Worm (Caenorhabditis elegans) whole organism, L4/young adult: ENCODE results near the gene F46F5.16.

Source experiments
- W03F9.2 ChIP-seq: fragments of 150-350 bp; optimal IDR thresholded peaks from 2 replicates; lab custom pipeline; 2014; ENCODE audit warnings: missing biosample characterization, missing genetic modification characterization
- dao-5 ChIP-seq: sonication (generic microtip); optimal IDR thresholded peaks from 2 replicates; lab custom pipeline; 2016; ENCODE audit warnings: missing genotype, missing genetic modification characterization, moderate library complexity, missing compliant biosample characterization
- him-1 ChIP-seq: sonication (generic microtip); optimal IDR thresholded peaks from 2 replicates; lab custom pipeline; 2016; ENCODE audit warnings: missing genotype, missing genetic modification reagents, missing genetic modification characterization, missing compliant biosample characterization

ce11 chrII:770253-770652 lies 16.8 kb upstream of the F46F5.16 start, which contains the start of gene C08G5.6:
- TF ChIP-seq W03F9.2 (tag; lab: Kevin White, UChicago): no peak
- no peak for TF ChIP-seq dao-5
- TF ChIP-seq him-1 (tag; lab: Kevin White, UChicago): no peak
